Worm (Caenorhabditis elegans) whole organism, L3 larva: ENCODE measurements around the gene ZC376.8.

ENCODE experiments used
- R02D3.7 ChIP-seq: fragments of 150-350 bp; optimal IDR thresholded peaks from 2 replicates; lab custom pipeline; 2014; ENCODE audit warnings: missing biosample characterization, missing genetic modification characterization
- ZK546.5 ChIP-seq: sonication (generic microtip); optimal IDR thresholded peaks from 2 replicates; lab custom pipeline; 2017; ENCODE audit warnings: missing biosample characterization, missing genetic modification characterization
- aly-2 ChIP-seq: fragments of 150-350 bp; optimal IDR thresholded peaks from 2 replicates; lab custom pipeline; 2014; ENCODE audit warnings: missing biosample characterization, missing genetic modification characterization
- ama-1 ChIP-seq: fragments of 150-350 bp; optimal IDR thresholded peaks from 2 replicates; lab custom pipeline; 2018
- ceh-28 ChIP-seq: fragments of 150-350 bp; optimal IDR thresholded peaks from 2 replicates; lab custom pipeline; 2014; ENCODE audit warnings: missing biosample characterization, missing genetic modification reagents, missing genetic modification characterization
- ceh-82 ChIP-seq: fragments of 150-350 bp; optimal IDR thresholded peaks from 2 replicates; lab custom pipeline; 2014; ENCODE audit warnings: missing biosample characterization, missing genetic modification characterization
- ceh-9 ChIP-seq: sonication (generic microtip); optimal IDR thresholded peaks from 2 replicates; lab custom pipeline; 2018; ENCODE audit warnings: missing biosample characterization, missing genetic modification characterization
- daf-12 ChIP-seq: fragments of 150-350 bp; optimal IDR thresholded peaks from 2 replicates; lab custom pipeline; 2014; ENCODE audit warnings: missing biosample characterization, missing genetic modification reagents, missing genetic modification characterization
- egl-27 ChIP-seq: sonication (generic microtip); optimal IDR thresholded peaks from 4 replicates; lab custom pipeline; 2017; ENCODE audit warnings: missing biosample characterization, missing genetic modification reagents, missing genetic modification characterization
- egl-5 ChIP-seq: fragments of 150-350 bp; optimal IDR thresholded peaks from 2 replicates; lab custom pipeline; 2017; ENCODE audit warnings: missing biosample characterization, missing genetic modification reagents, missing genetic modification characterization, inconsistent platforms
- elt-1 ChIP-seq: fragments of 150-350 bp; optimal IDR thresholded peaks from 2 replicates; lab custom pipeline; 2014; ENCODE audit warnings: missing biosample characterization, missing genetic modification characterization
- elt-2 ChIP-seq: sonication (generic microtip); optimal IDR thresholded peaks from 2 replicates; lab custom pipeline; 2016; ENCODE audit warnings: missing genetic modification reagents, mild to moderate bottlenecking, missing genetic modification characterization, missing compliant biosample characterization
- elt-3 ChIP-seq, 3 experiments: fragments of 150-350 bp in 1 of 3; sonication (generic microtip) in 2 of 3; optimal IDR thresholded peaks; 2 replicates in 2 of 3; 4 replicates in 1 of 3; lab custom pipeline; 2014 to 2017; ENCODE audit warnings: missing biosample characterization in 3 of 3, missing genetic modification characterization in 3 of 3
- fkh-10 ChIP-seq: sonication (generic microtip); optimal IDR thresholded peaks from 2 replicates; lab custom pipeline; 2017; ENCODE audit warnings: missing biosample characterization, missing genetic modification reagents, missing genetic modification characterization
- fkh-2 ChIP-seq: fragments of 150-350 bp; optimal IDR thresholded peaks from 2 replicates; lab custom pipeline; 2014; ENCODE audit warnings: missing biosample characterization, missing genetic modification reagents, missing genetic modification characterization
- fos-1 ChIP-seq: fragments of 150-350 bp; optimal IDR thresholded peaks from 2 replicates; lab custom pipeline; 2014; ENCODE audit warnings: missing biosample characterization, missing genetic modification characterization
- lin-15B ChIP-seq: fragments of 150-350 bp; optimal IDR thresholded peaks from 2 replicates; lab custom pipeline; 2014; ENCODE audit warnings: missing biosample characterization, missing genetic modification characterization
- lin-39 ChIP-seq: fragments of 150-350 bp; optimal IDR thresholded peaks from 2 replicates; lab custom pipeline; 2018; ENCODE audit warnings: missing biosample characterization, missing genetic modification reagents, missing genetic modification characterization
- lsy-12 ChIP-seq: sonication (generic microtip); optimal IDR thresholded peaks from 2 replicates; lab custom pipeline; 2016; ENCODE audit warnings: mild to moderate bottlenecking, missing genetic modification characterization, missing compliant biosample characterization
- mml-1 ChIP-seq: fragments of 150-350 bp; sonication (generic microtip); optimal IDR thresholded peaks from 3 replicates; lab custom pipeline; 2014; ENCODE audit warnings: missing biosample characterization, missing genetic modification characterization
- nfya-1 ChIP-seq: sonication (generic microtip); optimal IDR thresholded peaks from 2 replicates; lab custom pipeline; 2017; ENCODE audit warnings: missing genetic modification characterization, mild to moderate bottlenecking, missing compliant biosample characterization, antibody characterized with exemption, moderate library complexity; ENCODE audit not compliant: insufficient read depth
- nhr-11 ChIP-seq: fragments of 150-350 bp; optimal IDR thresholded peaks from 2 replicates; lab custom pipeline; 2014; ENCODE audit warnings: missing biosample characterization, missing genetic modification characterization
- nhr-12 ChIP-seq: fragments of 150-350 bp; optimal IDR thresholded peaks from 2 replicates; lab custom pipeline; 2014; ENCODE audit warnings: missing biosample characterization, missing genetic modification characterization
- nhr-237 ChIP-seq: fragments of 150-350 bp; optimal IDR thresholded peaks from 2 replicates; lab custom pipeline; 2014; ENCODE audit warnings: missing biosample characterization, missing genetic modification characterization
- nhr-28 ChIP-seq: fragments of 150-350 bp; optimal IDR thresholded peaks from 2 replicates; lab custom pipeline; 2014; ENCODE audit warnings: missing biosample characterization, missing genetic modification characterization
- nhr-43 ChIP-seq: sonication (generic microtip); optimal IDR thresholded peaks from 2 replicates; lab custom pipeline; 2016; ENCODE audit warnings: mild to moderate bottlenecking, missing genetic modification characterization, missing compliant biosample characterization; ENCODE audit not compliant: poor library complexity, severe bottlenecking
- nhr-76 ChIP-seq: fragments of 150-350 bp; sonication (generic microtip); optimal IDR thresholded peaks from 5 replicates; lab custom pipeline; 2014; ENCODE audit warnings: missing biosample characterization, missing genetic modification characterization
- nhr-77 ChIP-seq: fragments of 150-350 bp; optimal IDR thresholded peaks from 2 replicates; lab custom pipeline; 2014; ENCODE audit warnings: missing biosample characterization, missing genetic modification characterization
- pqm-1 ChIP-seq: fragments of 150-350 bp; optimal IDR thresholded peaks from 2 replicates; lab custom pipeline; 2017; ENCODE audit warnings: missing biosample characterization, missing genetic modification characterization, inconsistent platforms
- sea-2 ChIP-seq: fragments of 150-350 bp; sonication (generic microtip); optimal IDR thresholded peaks from 4 replicates; lab custom pipeline; 2014; ENCODE audit warnings: missing biosample characterization, missing genetic modification reagents, missing genetic modification characterization
- skn-1 ChIP-seq: fragments of 150-350 bp; optimal IDR thresholded peaks from 2 replicates; lab custom pipeline; 2014; ENCODE audit warnings: missing biosample characterization, missing genetic modification characterization
- snpc-4 ChIP-seq: fragments of 150-350 bp; optimal IDR thresholded peaks from 2 replicates; lab custom pipeline; 2014; ENCODE audit warnings: missing biosample characterization, missing genetic modification characterization
- tbx-2 ChIP-seq: sonication (generic microtip); optimal IDR thresholded peaks from 2 replicates; lab custom pipeline; 2016; ENCODE audit warnings: mild to moderate bottlenecking, missing genetic modification characterization, missing compliant biosample characterization
- ztf-4 ChIP-seq: fragments of 150-350 bp; optimal IDR thresholded peaks from 2 replicates; lab custom pipeline; 2014; ENCODE audit warnings: missing biosample characterization, missing genetic modification characterization

Gene ZC376.8

ce11 chrV:14145267-14145666 lies 34.8 kb upstream of the ZC376.8 start, which contains the start of gene par-1:
Gene par-1 (minus strand): TSS chrV:14145367.
- TF ChIP-seq elt-2 (tag; lab: Kevin White, UChicago) (no peak), skn-1 (tag; lab: Kevin White, UChicago) (no peak), lsy-12 (tag; lab: Kevin White, UChicago) (no peak), tbx-2 (tag; lab: Kevin White, UChicago) (no peak), nhr-43 (tag; lab: Kevin White, UChicago) (no peak), daf-12 (tag; lab: Kevin White, UChicago) (no peak), nhr-11 (tag; lab: Kevin White, UChicago) (no peak), fos-1 (tag; lab: Kevin White, UChicago) (no peak), nhr-237 (tag; lab: Kevin White, UChicago) (no peak), nhr-77 (tag; lab: Kevin White, UChicago) (no peak), snpc-4 (tag; lab: Kevin White, UChicago) (no peak), nhr-12 (tag; lab: Kevin White, UChicago) (no peak), aly-2 (tag; lab: Kevin White, UChicago) (no peak), egl-27 (no peak), nhr-76 (tag; lab: Kevin White, UChicago) (no peak), egl-5 (tag; lab: Kevin White, UChicago) (no peak)

- TF ChIP-seq aly-2 (tag; lab: Kevin White, UChicago) (no peak), lin-15B (no peak), nhr-237 (tag; lab: Kevin White, UChicago) (no peak), pqm-1 (tag; lab: Kevin White, UChicago) (no peak), fkh-10 (GFP tag; lab: Kevin White, UChicago) (no peak), egl-27 (no peak), nhr-77 (tag; lab: Kevin White, UChicago) (no peak), ceh-28 (tag; lab: Kevin White, UChicago) (no peak), nhr-28 (tag; lab: Kevin White, UChicago) (no peak), lin-39 (tag; lab: Kevin White, UChicago) (no peak), ZK546.5 (no peak), elt-1 (no peak), sea-2 (GFP tag; lab: Kevin White, UChicago) (no peak), ceh-9 (tag; lab: Kevin White, UChicago) (no peak), mml-1 (tag; lab: Kevin White, UChicago) (no peak), nhr-11 (tag; lab: Kevin White, UChicago) (no peak), fkh-2 (tag; lab: Kevin White, UChicago) (no peak), ama-1 (lab: Kevin White, UChicago) (no peak), R02D3.7 (tag; lab: Kevin White, UChicago) (no peak), elt-3 (tag; optimal IDR thresholded peaks at IDR 0.05; lab: Kevin White, UChicago) (no peak)
Observed at ce11 chrV:14146199-14146598, 33.8 kb upstream of the ZC376.8 start, which contains the start of gene acs-10. Gene acs-10 (plus strand): TSS chrV:14146499.

ce11 chrV:14147114-14147513 lies 32.9 kb upstream of the ZC376.8 start:
- TF ChIP-seq nhr-237 (tag; lab: Kevin White, UChicago): no peak
- no peak for TF ChIP-seq lin-15B
- no peak for TF ChIP-seq sea-2 (GFP tag; lab: Kevin White, UChicago)
- TF ChIP-seq fos-1 (tag; lab: Kevin White, UChicago): no peak
- no peak for TF ChIP-seq elt-1
- TF ChIP-seq pqm-1 (tag; lab: Kevin White, UChicago): no peak
- no peak for TF ChIP-seq nfya-1 (tag; lab: Kevin White, UChicago)
- no peak for TF ChIP-seq nhr-12 (tag; lab: Kevin White, UChicago)
- no peak for TF ChIP-seq lin-39 (tag; lab: Kevin White, UChicago)
- no peak for TF ChIP-seq ceh-82 (tag; lab: Kevin White, UChicago)

ce11 chrV:14149125-14149524 lies 30.9 kb upstream of the ZC376.8 start:
- TF ChIP-seq elt-3 (tag; optimal IDR thresholded peaks at IDR 0.05; lab: Kevin White, UChicago) (no peak), ztf-4 (tag; lab: Kevin White, UChicago) (no peak), lin-15B (no peak), pqm-1 (tag; lab: Kevin White, UChicago) (no peak)
- TF ChIP-seq, all 47 proteins: peak for 0
